Fruit fly (Drosophila melanogaster) whole organism, larva: ENCODE data around the gene Rala.

Experiments
- noc ChIP-seq: fragments of 200-800 bp; sonication (Bioruptor generic); optimal IDR thresholded peaks from 3 replicates; lab custom pipeline; 2019; ENCODE audit warnings: missing biosample characterization, mild to moderate bottlenecking, missing genetic modification characterization, moderate library complexity

The Rala gene

DNA sequence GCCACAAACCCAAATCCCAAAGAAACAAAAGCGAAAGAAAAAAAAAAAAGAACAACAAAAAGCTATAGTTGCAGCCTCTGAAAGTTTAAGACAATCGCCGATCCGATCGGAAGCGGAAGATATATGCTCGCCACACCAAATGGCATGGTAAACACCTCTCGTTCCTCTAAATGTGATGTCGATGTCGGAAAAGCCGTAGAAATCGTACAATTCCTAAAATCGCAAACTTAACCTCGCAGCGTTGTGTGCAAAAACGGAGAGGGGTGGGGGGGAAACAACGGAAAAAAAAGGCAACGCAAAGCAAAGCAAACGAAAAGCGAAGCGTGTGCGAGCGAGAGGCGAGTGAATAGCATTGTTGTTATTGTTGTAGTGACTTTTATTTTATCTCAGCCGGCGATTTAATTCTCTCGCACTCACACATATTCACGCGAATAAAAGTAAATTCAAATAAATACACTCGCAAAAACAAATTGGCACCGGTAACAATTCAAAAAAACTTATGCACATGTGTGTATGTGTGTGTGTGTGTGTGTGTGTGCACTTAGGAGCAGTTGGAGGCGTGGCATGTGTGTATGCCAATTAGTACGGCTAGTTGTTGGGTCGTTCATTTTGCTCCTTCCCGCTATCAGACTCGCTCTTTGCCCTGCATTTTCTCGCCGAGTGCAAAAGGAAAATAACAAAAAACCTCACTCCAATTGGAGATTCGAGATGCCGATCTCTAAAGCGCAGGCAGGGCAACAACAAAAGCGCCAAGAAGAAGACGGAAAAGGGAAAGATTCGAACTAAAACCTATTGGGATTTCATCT is 944 bp upstream of the Rala start:
- no peak for TF ChIP-seq noc

dm6 chrX:3718592-3719267 is 705 bp downstream of the Rala start:
- no peak for TF ChIP-seq noc

DNA sequence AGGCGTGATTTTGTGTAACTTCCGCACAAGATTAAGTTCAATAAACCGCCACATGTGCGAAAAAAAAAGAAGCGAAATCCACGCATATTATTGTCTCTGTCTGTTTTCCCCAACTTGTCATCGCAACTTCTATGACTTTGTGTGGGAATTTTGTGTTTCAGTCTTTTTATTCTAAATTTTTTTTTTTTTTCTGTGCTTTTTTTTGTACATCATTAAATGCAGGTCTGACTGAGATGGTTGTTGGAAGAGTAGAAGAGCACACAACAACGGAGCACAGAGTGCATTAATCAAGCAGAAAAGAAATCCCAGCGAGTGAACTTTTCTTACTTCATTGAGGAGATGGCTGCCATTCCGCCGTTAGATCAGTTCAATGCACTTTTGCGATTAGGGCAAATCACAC is 3.8 kb downstream of the Rala start:
- no peak for TF ChIP-seq noc

- peak; percentile 47 for TF ChIP-seq noc
Observed at dm6 chrX:3714020-3714419, 5.4 kb downstream of the Rala start.

DNA sequence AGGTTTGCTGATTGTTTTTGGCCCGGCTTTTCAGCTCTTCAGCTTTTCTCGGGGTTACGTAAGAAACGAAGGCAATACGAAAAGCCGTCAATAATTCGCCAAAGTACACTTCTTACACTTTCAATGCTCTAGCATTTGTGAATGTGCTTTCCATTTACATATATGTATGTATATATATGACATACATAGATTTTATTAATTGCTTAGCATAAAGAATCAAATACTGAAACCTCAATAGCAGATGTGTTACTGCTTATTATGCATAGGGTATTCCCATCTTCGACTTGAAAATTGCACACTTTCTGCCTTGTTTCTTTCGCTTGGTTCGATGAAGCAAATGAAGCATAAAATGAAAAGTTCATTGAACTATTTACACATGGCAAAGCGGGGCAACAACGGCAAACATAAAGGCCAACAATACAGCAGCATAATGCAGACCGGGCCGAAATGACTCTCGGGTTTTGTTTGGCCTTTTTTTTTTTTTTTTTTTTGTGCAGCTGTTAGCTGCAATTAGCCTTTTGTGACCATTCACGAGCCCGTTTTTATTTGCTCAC is 8.8 kb downstream of the Rala start:
- TF ChIP-seq noc, result no peak

- no peak for TF ChIP-seq noc
Observed at dm6 chrX:3704204-3704660, 15.2 kb downstream of the Rala start.

DNA sequence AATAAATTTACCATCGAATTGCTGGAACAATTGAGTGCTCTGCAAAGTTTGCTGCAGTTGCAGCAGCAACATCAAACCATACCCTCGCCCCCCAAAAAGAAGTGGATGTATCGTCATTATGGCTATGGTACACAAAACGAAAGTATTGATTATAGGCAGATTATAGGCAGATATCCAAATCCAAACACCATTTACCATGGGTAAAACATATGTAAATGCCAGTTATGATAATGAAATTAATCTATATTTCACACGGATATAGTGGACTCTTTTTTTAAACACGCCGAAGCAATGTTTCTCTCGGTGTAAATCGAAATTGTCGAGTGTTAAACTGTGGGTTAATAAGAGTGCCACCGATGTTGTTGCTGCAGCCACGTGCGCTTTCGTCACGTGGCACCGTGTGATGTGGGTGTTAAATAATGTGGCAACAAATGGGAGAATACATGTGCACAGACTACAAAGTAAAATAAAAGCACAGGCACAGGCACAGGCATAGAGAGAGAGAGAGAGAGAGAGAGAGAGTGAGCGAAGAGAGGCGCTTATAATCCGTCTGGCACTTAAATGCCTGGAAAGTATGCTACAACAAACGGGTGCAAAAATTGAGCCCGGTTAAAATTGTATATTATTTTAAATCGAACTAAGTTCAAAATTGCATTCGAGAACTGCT is 22.8 kb downstream of the Rala start:
- TF ChIP-seq noc, result no peak

DNA sequence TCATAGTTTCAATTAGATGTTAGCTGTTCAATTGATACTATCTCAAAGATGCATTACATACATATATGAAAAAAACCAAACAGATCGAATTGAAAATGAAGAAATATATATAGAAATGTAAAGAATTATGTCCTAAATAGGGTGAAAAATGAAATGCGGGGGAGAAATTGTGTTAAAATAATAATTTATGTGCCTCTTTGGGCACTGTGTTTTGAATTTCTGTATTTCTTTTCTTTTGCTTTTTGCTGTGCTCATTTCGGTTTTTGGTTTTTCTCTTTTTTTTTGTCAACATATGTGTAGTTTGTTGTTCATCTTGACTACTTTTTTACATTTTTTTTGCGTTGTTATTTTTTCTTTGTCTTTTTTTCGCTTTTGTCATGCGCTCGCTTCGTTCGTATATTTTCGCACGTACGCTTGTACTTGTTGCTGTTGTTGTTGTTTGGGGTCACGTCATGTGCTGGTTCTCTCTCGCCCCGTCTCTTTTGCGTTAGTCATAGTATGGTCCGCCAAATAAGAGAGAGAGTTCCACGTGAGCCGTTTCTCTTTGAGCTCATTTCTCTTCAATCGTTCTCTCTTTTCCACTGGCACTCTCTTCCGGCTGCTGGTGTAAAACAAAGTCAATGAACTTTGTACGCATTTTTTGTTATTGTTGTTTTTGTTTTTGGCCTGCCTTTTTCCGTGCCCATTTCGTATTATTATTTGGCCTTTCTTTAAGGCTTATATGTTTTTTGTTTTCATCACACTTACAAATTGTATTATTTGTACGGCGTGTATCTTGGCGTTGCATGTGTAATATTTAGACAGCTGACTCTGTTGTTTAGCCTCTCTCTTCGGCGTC is 24.1 kb downstream of the Rala start:
- peak; percentile 71 for TF ChIP-seq noc

DNA sequence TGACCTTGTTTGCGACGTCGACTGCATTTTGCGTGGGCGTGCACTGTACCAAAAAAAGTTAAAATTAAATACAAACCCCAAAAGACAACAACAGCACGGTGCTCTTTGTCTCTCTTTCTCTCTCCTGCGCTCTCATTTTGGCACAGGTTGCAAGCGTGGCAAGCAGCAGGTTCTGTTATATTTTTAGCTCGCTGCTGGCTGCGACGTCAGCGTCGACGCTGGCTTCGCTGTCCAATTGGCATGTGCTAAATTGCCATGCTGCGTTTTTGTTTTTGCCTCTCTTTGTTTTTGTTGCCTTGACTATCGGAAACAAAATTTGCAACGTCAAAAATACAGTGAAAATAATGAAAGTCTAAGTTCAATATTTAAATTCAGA is 24.7 kb downstream of the Rala start:
- no peak for TF ChIP-seq noc

- TF ChIP-seq noc, result peak; percentile 34
Observed at dm6 chrX:3693989-3694769, 25.3 kb downstream of the Rala start.

dm6 chrX:3691623-3692553 is 27.5 kb downstream of the Rala start:
- peak; percentile 27 for TF ChIP-seq noc

DNA sequence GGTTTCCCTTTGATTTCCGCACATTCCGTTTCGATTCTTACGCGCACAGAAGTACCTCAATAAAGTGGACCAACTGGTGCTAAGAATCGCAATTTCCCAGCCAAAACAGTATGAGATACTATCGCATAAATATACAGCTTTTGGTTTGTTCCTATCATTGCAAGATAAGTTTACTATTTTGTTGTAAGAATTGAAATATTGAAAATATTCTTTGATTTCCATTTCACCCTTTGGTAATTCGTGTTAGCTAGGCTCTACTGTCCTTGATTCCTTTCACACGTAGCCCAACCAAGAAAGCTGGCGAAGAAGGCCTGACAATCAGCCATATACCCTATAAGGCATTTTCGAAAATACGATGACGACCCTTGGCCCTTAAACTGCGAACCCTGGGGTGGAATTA is 28.8 kb downstream of the Rala start:
- peak; percentile 26 for TF ChIP-seq noc

dm6 chrX:3689079-3689478 is 30.4 kb downstream of the Rala start:
- TF ChIP-seq noc, result peak; percentile 4

- no peak for TF ChIP-seq noc
Observed at dm6 chrX:3688576-3688975, 30.9 kb downstream of the Rala start.
